Fruit fly (Drosophila melanogaster) whole organism, embryonic: ENCODE results near the gene CG46434.

Experiments used
- Atf3 ChIP-seq: fragments of 200-800 bp; sonication (Bioruptor generic); optimal IDR thresholded peaks from 3 replicates; lab custom pipeline; 2016; ENCODE audit warnings: missing biosample characterization, missing genetic modification characterization
- Blimp-1 ChIP-seq: fragments of 200-800 bp; sonication (Bioruptor generic); optimal IDR thresholded peaks from 3 replicates; lab custom pipeline; 2018; ENCODE audit warnings: missing biosample characterization, missing genetic modification characterization, mild to moderate bottlenecking, moderate library complexity, missing genetic modification reagents
- CG1024 ChIP-seq: fragments of 200-800 bp; sonication (Bioruptor generic); IDR thresholded peaks from 2 replicates; pipeline ENCODE4 v1.3.6; 2022; ENCODE audit warnings: missing biosample characterization, missing genetic modification characterization
- CG10543 ChIP-seq: fragments of 200-800 bp; sonication (Bioruptor generic); optimal IDR thresholded peaks from 3 replicates; lab custom pipeline; 2017; ENCODE audit warnings: missing biosample characterization, mild to moderate bottlenecking, missing genetic modification characterization, moderate library complexity
- CG11456 ChIP-seq: fragments of 200-800 bp; sonication (Bioruptor generic); IDR thresholded peaks from 3 replicates; pipeline ENCODE4 v1.3.6; 2022; ENCODE audit warnings: missing biosample characterization, missing genetic modification characterization
- CG12769 ChIP-seq: fragments of 200-800 bp; sonication (Bioruptor generic); optimal IDR thresholded peaks from 2 replicates; lab custom pipeline; 2019; ENCODE audit warnings: missing biosample characterization, mild to moderate bottlenecking, missing genetic modification characterization, moderate library complexity
- CG1603 ChIP-seq: fragments of 200-800 bp; sonication (Bioruptor generic); optimal IDR thresholded peaks from 2 replicates; lab custom pipeline; 2019; ENCODE audit warnings: missing biosample characterization, mild to moderate bottlenecking, missing genetic modification characterization, moderate library complexity
- CG17802 ChIP-seq: fragments of 200-800 bp; sonication (Bioruptor generic); optimal IDR thresholded peaks from 2 replicates; lab custom pipeline; 2018; ENCODE audit warnings: missing biosample characterization, mild to moderate bottlenecking, missing genetic modification characterization, moderate library complexity
- CG18262 ChIP-seq: fragments of 200-800 bp; optimal IDR thresholded peaks from 3 replicates; lab custom pipeline; 2019; ENCODE audit warnings: missing biosample characterization, mild to moderate bottlenecking, missing genetic modification characterization, moderate library complexity
- CG2120 ChIP-seq: fragments of 200-800 bp; sonication (Bioruptor generic); optimal IDR thresholded peaks from 3 replicates; lab custom pipeline; 2016; ENCODE audit warnings: missing biosample characterization, missing genetic modification characterization
- CG2129 ChIP-seq: fragments of 200-800 bp; sonication (Bioruptor generic); IDR thresholded peaks from 2 replicates; pipeline ENCODE4 v1.3.6; 2022; ENCODE audit warnings: missing biosample characterization, missing genetic modification characterization; ENCODE audit not compliant: partially characterized antibody
- CG32532 ChIP-seq: fragments of 200-800 bp; sonication (Bioruptor generic); IDR thresholded peaks from 2 replicates; pipeline ENCODE4 v1.3.6; 2022; ENCODE audit warnings: missing biosample characterization, missing genetic modification characterization
- CG6765 ChIP-seq: fragments of 200-800 bp; sonication (Bioruptor generic); optimal IDR thresholded peaks from 3 replicates; lab custom pipeline; 2017; ENCODE audit warnings: missing biosample characterization, mild to moderate bottlenecking, missing genetic modification characterization
- CG7786 ChIP-seq: fragments of 200-800 bp; sonication (Bioruptor generic); optimal IDR thresholded peaks from 2 replicates; lab custom pipeline; 2016; ENCODE audit warnings: missing biosample characterization, missing genetic modification characterization
- CG7839 ChIP-seq: fragments of 200-800 bp; sonication (Bioruptor generic); optimal IDR thresholded peaks from 3 replicates; lab custom pipeline; 2018; ENCODE audit warnings: missing biosample characterization, mild to moderate bottlenecking, missing genetic modification characterization, moderate library complexity
- CG7987 ChIP-seq: fragments of 200-800 bp; sonication (Bioruptor generic); optimal IDR thresholded peaks from 2 replicates; lab custom pipeline; 2018; ENCODE audit warnings: missing biosample characterization, mild to moderate bottlenecking, missing genetic modification characterization, moderate library complexity
- CG8290 ChIP-seq, 3 experiments: fragments of 200-800 bp; sonication (Bioruptor generic); optimal IDR thresholded peaks; 2 replicates each; lab custom pipeline; 2016 to 2019; ENCODE audit warnings: missing biosample characterization in 3 of 3, missing genetic modification characterization in 3 of 3, mild to moderate bottlenecking in 2 of 3, moderate library complexity in 1 of 3
- CG8924 ChIP-seq: fragments of 200-800 bp; optimal IDR thresholded peaks from 3 replicates; lab custom pipeline; 2019; ENCODE audit warnings: missing biosample characterization, mild to moderate bottlenecking, missing genetic modification characterization, moderate library complexity
- CG9437 ChIP-seq: fragments of 200-800 bp; sonication (Bioruptor generic); optimal IDR thresholded peaks from 2 replicates; lab custom pipeline; 2018; ENCODE audit warnings: missing biosample characterization, mild to moderate bottlenecking, missing genetic modification characterization
- CG9727 ChIP-seq: fragments of 200-800 bp; sonication (Bioruptor generic); optimal IDR thresholded peaks from 3 replicates; lab custom pipeline; 2017; ENCODE audit warnings: missing biosample characterization, mild to moderate bottlenecking, missing genetic modification characterization
- CG9876 ChIP-seq: fragments of 200-800 bp; sonication (Bioruptor generic); optimal IDR thresholded peaks from 2 replicates; lab custom pipeline; 2016; ENCODE audit warnings: missing biosample characterization, missing genetic modification characterization
- Deaf1 ChIP-seq: fragments of 200-800 bp; optimal IDR thresholded peaks from 3 replicates; lab custom pipeline; 2019; ENCODE audit warnings: missing biosample characterization, mild to moderate bottlenecking, missing genetic modification characterization, moderate library complexity
- Doc2 ChIP-seq: fragments of 200-800 bp; sonication (Bioruptor generic); IDR thresholded peaks from 2 replicates; pipeline ENCODE4 v1.3.6; 2022; ENCODE audit warnings: missing biosample characterization, missing genetic modification characterization
- Ets65A ChIP-seq: fragments of 200-800 bp; sonication (Bioruptor generic); peaks from one replicate; lab custom pipeline; 2016; ENCODE audit warnings: missing biosample characterization, missing genetic modification characterization
- Fer3 ChIP-seq: fragments of 200-800 bp; sonication (Bioruptor generic); optimal IDR thresholded peaks from 2 replicates; lab custom pipeline; 2018; ENCODE audit warnings: missing biosample characterization, mild to moderate bottlenecking, missing genetic modification characterization, moderate library complexity
- HLH54F ChIP-seq: fragments of 200-800 bp; sonication (Bioruptor generic); optimal IDR thresholded peaks from 3 replicates; lab custom pipeline; 2016; ENCODE audit warnings: missing biosample characterization, missing genetic modification characterization
- Hmr ChIP-seq: fragments of 200-800 bp; sonication (Bioruptor generic); optimal IDR thresholded peaks from 3 replicates; lab custom pipeline; 2017; ENCODE audit warnings: mild to moderate bottlenecking, missing biosample characterization, missing genetic modification reagents, missing genetic modification characterization
- Hmx ChIP-seq: fragments of 200-800 bp; sonication (Bioruptor generic); optimal IDR thresholded peaks from 2 replicates; lab custom pipeline; 2016; ENCODE audit warnings: missing biosample characterization, missing genetic modification characterization
- Mes4 ChIP-seq: fragments of 200-800 bp; sonication (Bioruptor generic); optimal IDR thresholded peaks from 2 replicates; lab custom pipeline; 2016; ENCODE audit warnings: missing biosample characterization, missing genetic modification characterization
- Optix ChIP-seq: fragments of 200-800 bp; sonication (Bioruptor generic); IDR thresholded peaks from 3 replicates; pipeline ENCODE4 v1.3.6; 2022; ENCODE audit warnings: missing biosample characterization, missing genetic modification characterization
- Rfx ChIP-seq: fragments of 200-800 bp; sonication (Bioruptor generic); IDR thresholded peaks from 2 replicates; pipeline ENCODE4 v1.3.6; 2022; ENCODE audit warnings: missing biosample characterization, missing genetic modification characterization
- Spps ChIP-seq: fragments of 200-800 bp; sonication (Bioruptor generic); optimal IDR thresholded peaks from 2 replicates; lab custom pipeline; 2018; ENCODE audit warnings: missing biosample characterization, mild to moderate bottlenecking, missing genetic modification characterization
- Vsx1 ChIP-seq: fragments of 200-800 bp; sonication (Bioruptor generic); optimal IDR thresholded peaks from 2 replicates; lab custom pipeline; 2017; ENCODE audit warnings: missing biosample characterization, mild to moderate bottlenecking, missing genetic modification characterization, missing genetic modification reagents
- Xrp1 ChIP-seq: fragments of 200-800 bp; sonication (Bioruptor generic); IDR thresholded peaks from 2 replicates; pipeline ENCODE4 v1.3.6; 2022; ENCODE audit warnings: missing biosample characterization, missing genetic modification characterization
- ab ChIP-seq: fragments of 200-800 bp; sonication (Bioruptor generic); optimal IDR thresholded peaks from 2 replicates; lab custom pipeline; 2016; ENCODE audit warnings: missing biosample characterization, missing genetic modification characterization
- ac ChIP-seq: fragments of 200-800 bp; sonication (Bioruptor generic); optimal IDR thresholded peaks from 3 replicates; lab custom pipeline; 2017; ENCODE audit warnings: missing biosample characterization, mild to moderate bottlenecking, missing genetic modification characterization
- ase ChIP-seq: fragments of 200-800 bp; sonication (Bioruptor generic); IDR thresholded peaks from 3 replicates; pipeline ENCODE4 v1.3.6; 2022; ENCODE audit warnings: missing biosample characterization, missing genetic modification characterization
- corto ChIP-seq: fragments of 200-800 bp; sonication (Bioruptor generic); optimal IDR thresholded peaks from 2 replicates; lab custom pipeline; 2016; ENCODE audit warnings: missing biosample characterization, mild to moderate bottlenecking, missing genetic modification characterization, moderate library complexity
- crp ChIP-seq, 2 experiments: fragments of 200-800 bp; sonication (Bioruptor generic); optimal IDR thresholded peaks; 2 replicates in 1 of 2; 3 replicates in 1 of 2; lab custom pipeline; 2017; ENCODE audit warnings: missing biosample characterization in 2 of 2, missing genetic modification characterization in 2 of 2, mild to moderate bottlenecking in 1 of 2, moderate library complexity in 1 of 2
- ewg ChIP-seq: fragments of 200-800 bp; sonication (Bioruptor generic); optimal IDR thresholded peaks from 3 replicates; lab custom pipeline; 2017; ENCODE audit warnings: mild to moderate bottlenecking, missing biosample characterization, missing genetic modification reagents, missing genetic modification characterization
- gce ChIP-seq: fragments of 200-800 bp; sonication (Bioruptor generic); IDR thresholded peaks from 3 replicates; pipeline ENCODE4 v1.3.6; 2022; ENCODE audit warnings: missing biosample characterization, missing genetic modification characterization
- gcm ChIP-seq: fragments of 200-800 bp; sonication (Bioruptor generic); optimal IDR thresholded peaks from 2 replicates; lab custom pipeline; 2019; ENCODE audit warnings: missing biosample characterization, mild to moderate bottlenecking, missing genetic modification characterization, moderate library complexity
- hth ChIP-seq: fragments of >200 bp; optimal IDR thresholded peaks from 2 replicates; lab custom pipeline; 2017; ENCODE audit warnings: inconsistent platforms
- knrl ChIP-seq: fragments of 200-800 bp; sonication (Bioruptor generic); IDR thresholded peaks from 3 replicates; pipeline ENCODE4 v1.3.6; 2022; ENCODE audit warnings: missing biosample characterization, missing genetic modification characterization; ENCODE audit not compliant: partially characterized antibody
- lmd ChIP-seq: fragments of 200-800 bp; sonication (Bioruptor generic); IDR thresholded peaks from 2 replicates; pipeline ENCODE4 v1.3.6; 2022; ENCODE audit warnings: missing biosample characterization, missing genetic modification characterization
- maf-S ChIP-seq: fragments of 200-800 bp; sonication (Bioruptor generic); optimal IDR thresholded peaks from 2 replicates; lab custom pipeline; 2016; ENCODE audit warnings: missing biosample characterization, missing genetic modification characterization
- nmo ChIP-seq: fragments of 200-800 bp; sonication (Bioruptor generic); optimal IDR thresholded peaks from 2 replicates; lab custom pipeline; 2018; ENCODE audit warnings: missing biosample characterization, mild to moderate bottlenecking, missing genetic modification characterization, moderate library complexity
- seq ChIP-seq: fragments of 200-800 bp; sonication (Bioruptor generic); IDR thresholded peaks from 2 replicates; pipeline ENCODE4 v1.3.6; 2022; ENCODE audit warnings: missing biosample characterization, missing genetic modification characterization
- slp2 ChIP-seq: fragments of 200-800 bp; sonication (Bioruptor generic); optimal IDR thresholded peaks from 2 replicates; lab custom pipeline; 2016; ENCODE audit warnings: missing biosample characterization, missing genetic modification characterization
- wor ChIP-seq: fragments of 200-800 bp; sonication (Bioruptor generic); IDR thresholded peaks from 2 replicates; pipeline ENCODE4 v1.3.6; 2022; ENCODE audit warnings: missing biosample characterization, missing genetic modification characterization
- zf30C ChIP-seq: fragments of 200-800 bp; sonication (Bioruptor generic); optimal IDR thresholded peaks from 3 replicates; lab custom pipeline; 2018; ENCODE audit warnings: missing biosample characterization, mild to moderate bottlenecking, missing genetic modification characterization

CG46434 gene

dm6 chr3L:19496600-19496999 is 47.4 kb downstream of the CG46434 start (continued):
- peak; percentile 33 for TF ChIP-seq CG6765
- no peak for TF ChIP-seq CG11456
- TF ChIP-seq CG7839 (tag; lab: Kevin White, UChicago): no peak
- no peak for TF ChIP-seq CG7786 (GFP tag; lab: Kevin White, UChicago)
- TF ChIP-seq Fer3 (tag; lab: Kevin White, UChicago): no peak
- no peak for TF ChIP-seq ewg
- no peak for TF ChIP-seq CG9727 (GFP tag; lab: Kevin White, UChicago)
- TF ChIP-seq ac (GFP tag; lab: Kevin White, UChicago): no peak
- TF ChIP-seq Hmx (GFP tag; lab: Kevin White, UChicago): no peak
- no peak for TF ChIP-seq corto (GFP tag; lab: Kevin White, UChicago)
- TF ChIP-seq CG1603 (tag; lab: Kevin White, UChicago): no peak
- TF ChIP-seq wor (GFP tag; lab: Robert Waterston, UW): no peak
- no peak for TF ChIP-seq CG7987
- peak; percentile 8 for TF ChIP-seq Hmr (GFP tag; lab: Kevin White, UChicago)
- peak; percentile 3 for TF ChIP-seq CG2120 (GFP tag; lab: Kevin White, UChicago)
- TF ChIP-seq ase (GFP tag; lab: Robert Waterston, UW): no peak
- no peak for TF ChIP-seq hth (lab: Kevin White, UChicago)
- TF ChIP-seq CG9876 (GFP tag; lab: Kevin White, UChicago): no peak
- no peak for TF ChIP-seq ab (GFP tag; lab: Kevin White, UChicago)
- no peak for TF ChIP-seq nmo
- TF ChIP-seq knrl: no peak
- peak; percentile 61 for TF ChIP-seq CG12769 (tag; lab: Kevin White, UChicago)
- TF ChIP-seq lmd: peak; percentile 4; the same call in 1 of the 2 replicates
- peak; percentile 52 for TF ChIP-seq Deaf1
- no peak for TF ChIP-seq Atf3
- TF ChIP-seq Optix (GFP tag; lab: Robert Waterston, UW): no peak
- no peak for TF ChIP-seq maf-S (GFP tag; lab: Kevin White, UChicago)
- TF ChIP-seq CG2129 (GFP tag; lab: Robert Waterston, UW): no peak
- TF ChIP-seq CG8924: no peak
- TF ChIP-seq Vsx1 (GFP tag; lab: Kevin White, UChicago): no peak
- no peak for TF ChIP-seq Blimp-1 (GFP tag; lab: Kevin White, UChicago)
- no peak for TF ChIP-seq CG1024 (GFP tag; lab: Robert Waterston, UW)
- no peak for TF ChIP-seq crp (GFP tag; optimal IDR thresholded peaks at IDR 0.05; lab: Kevin White, UChicago)
- no peak for TF ChIP-seq CG17802
- TF ChIP-seq zf30C (GFP tag; lab: Kevin White, UChicago): no peak
- TF ChIP-seq Mes4 (GFP tag; lab: Kevin White, UChicago): no peak
- TF ChIP-seq gce (GFP tag; lab: Robert Waterston, UW): no peak
- no peak for TF ChIP-seq HLH54F (GFP tag; lab: Kevin White, UChicago)
- TF ChIP-seq CG10543 (GFP tag; lab: Kevin White, UChicago): peak; percentile 3
- no peak for TF ChIP-seq slp2
- TF ChIP-seq Ets65A (GFP tag; lab: Kevin White, UChicago): no peak
- TF ChIP-seq Xrp1 (GFP tag; lab: Robert Waterston, UW): no peak
- TF ChIP-seq CG8290 (GFP tag; optimal IDR thresholded peaks at IDR 0.05; lab: Kevin White, UChicago): no peak
- TF ChIP-seq CG8290 (tag; optimal IDR thresholded peaks at IDR 0.05; lab: Kevin White, UChicago): no peak
- TF ChIP-seq Rfx: peak; percentile 33; the same call in 1 of the 2 replicates
- no peak for TF ChIP-seq Spps (tag; lab: Kevin White, UChicago)
- peak; percentile 27; the same call in 1 of the 2 replicates for TF ChIP-seq CG32532 (GFP tag; lab: Robert Waterston, UW)
- TF ChIP-seq CG9437 (GFP tag; lab: Kevin White, UChicago): no peak
- no peak for TF ChIP-seq CG18262 (tag; lab: Kevin White, UChicago)
- TF ChIP-seq seq: no peak
- TF ChIP-seq gcm (GFP tag; lab: Kevin White, UChicago): no peak
- TF ChIP-seq Doc2 (GFP tag; lab: Robert Waterston, UW): no peak
